Fruit fly (Drosophila melanogaster): Measurements from ENCODE around the gene Polr3C.

Polr3C gene

dm6 chr3R:12459879-12460522 is at the start of gene Polr3C, which contains the start of gene CG5961 (continued):
- TF ChIP-seq CG5245 (GFP tag; optimal IDR thresholded peaks at IDR 0.05), result no peak
- TF ChIP-seq HLH4C (GFP tag; IDR thresholded peaks at IDR 0.05; ENCODE audit: partially characterized antibody), result peak; percentile 33; the same call in 2 of the 3 replicates
- no peak for TF ChIP-seq sr (GFP tag; IDR thresholded peaks at IDR 0.05)
- TF ChIP-seq CG34376 (GFP tag; optimal IDR thresholded peaks at IDR 0.05), result peak; percentile 24

dm6 chr3R:12411449-12411848 is 48.8 kb upstream of the Polr3C start:
- TF ChIP-seq exex (tag; optimal IDR thresholded peaks at IDR 0.05) (peak; percentile 59), CG30431 (GFP tag; optimal IDR thresholded peaks at IDR 0.05) (no peak), corto (GFP tag; optimal IDR thresholded peaks at IDR 0.05) (no peak), onecut (GFP tag; IDR thresholded peaks at IDR 0.05) (no peak), CG11093 (GFP tag; IDR thresholded peaks at IDR 0.05) (no peak), CG4328 (GFP tag; optimal IDR thresholded peaks at IDR 0.05) (no peak), CG34422 (GFP tag; IDR thresholded peaks at IDR 0.05) (no peak), CG4707 (GFP tag; optimal IDR thresholded peaks at IDR 0.05) (no peak), Hey (tag; optimal IDR thresholded peaks at IDR 0.05) (no peak)

- TF ChIP-seq CG31365 (tag; optimal IDR thresholded peaks at IDR 0.05), result no peak
- TF ChIP-seq Fer1 (GFP tag; optimal IDR thresholded peaks at IDR 0.05), result no peak
- TF ChIP-seq chif (GFP tag; optimal IDR thresholded peaks at IDR 0.05), result no peak
- no peak for TF ChIP-seq ara (GFP tag; IDR thresholded peaks at IDR 0.05)
- TF ChIP-seq CG11456 (GFP tag; IDR thresholded peaks at IDR 0.05), result no peak
- no peak for TF ChIP-seq GATAe (GFP tag; conservative IDR thresholded peaks at IDR 0.05)
- TF ChIP-seq cg (GFP tag; optimal IDR thresholded peaks at IDR 0.05), result no peak
- TF ChIP-seq Asciz (GFP tag; optimal IDR thresholded peaks at IDR 0.05), result no peak
- TF ChIP-seq Elba2 (GFP tag; optimal IDR thresholded peaks at IDR 0.05), result no peak
- TF ChIP-seq nmo (GFP tag; optimal IDR thresholded peaks at IDR 0.05), result peak; percentile 40
- TF ChIP-seq sob (GFP tag; IDR thresholded peaks at IDR 0.05), result no peak
- TF ChIP-seq Camta (GFP tag; optimal IDR thresholded peaks at IDR 0.05), result no peak
- TF ChIP-seq CG4360 (GFP tag; IDR thresholded peaks at IDR 0.05), result no peak
- no peak for TF ChIP-seq tup (GFP tag; optimal IDR thresholded peaks at IDR 0.05)
- TF ChIP-seq CG3838 (GFP tag; optimal IDR thresholded peaks at IDR 0.05), result no peak
- peak; percentile 29 for TF ChIP-seq Dp (GFP tag; optimal IDR thresholded peaks at IDR 0.05)
- TF ChIP-seq CG9817 (tag; optimal IDR thresholded peaks at IDR 0.05), result no peak
- TF ChIP-seq da (GFP tag; optimal IDR thresholded peaks at IDR 0.05), result no peak
- TF ChIP-seq tx (GFP tag; optimal IDR thresholded peaks at IDR 0.05), result no peak
- TF ChIP-seq toy (GFP tag; IDR thresholded peaks at IDR 0.05), result no peak
- TF ChIP-seq Blimp-1 (GFP tag; optimal IDR thresholded peaks at IDR 0.05), result no peak
- no peak for TF ChIP-seq dmrt99B (tag; optimal IDR thresholded peaks at IDR 0.05)
- TF ChIP-seq CG6854 (GFP tag; optimal IDR thresholded peaks at IDR 0.05), result no peak
- no peak for TF ChIP-seq CG10543 (GFP tag; optimal IDR thresholded peaks at IDR 0.05)
- no peak for TF ChIP-seq CG16779 (GFP tag; IDR thresholded peaks at IDR 0.05)
- TF ChIP-seq CoRest (tag; optimal IDR thresholded peaks at IDR 0.05), result peak; percentile 46
- TF ChIP-seq CG18011 (GFP tag; optimal IDR thresholded peaks at IDR 0.05), result no peak
- TF ChIP-seq CG7928 (GFP tag; optimal IDR thresholded peaks at IDR 0.05), result no peak
- no peak for TF ChIP-seq Spps (tag; optimal IDR thresholded peaks at IDR 0.05)
- no peak for TF ChIP-seq jigr1 (GFP tag; IDR thresholded peaks at IDR 0.05)
- peak; percentile 58 for TF ChIP-seq CG14710 (tag; optimal IDR thresholded peaks at IDR 0.05)
- TF ChIP-seq kay (GFP tag; optimal IDR thresholded peaks at IDR 0.05), result no peak
- no peak for TF ChIP-seq dpn (GFP tag; optimal IDR thresholded peaks at IDR 0.05)
- no peak for TF ChIP-seq NFAT (GFP tag; IDR thresholded peaks at IDR 0.05)
Measured at dm6 chr3R:12413274-12413958, 46.8 kb upstream of the Polr3C start, which contains the start of the genes Dip-C and pps. Gene Dip-C (minus strand): TSS chr3R:12413759. Gene pps (plus strand): TSS chr3R:12413828.
